Worm (Caenorhabditis elegans) whole organism, L3 larva: ENCODE data around the gene pges-2.

ENCODE experiments used
- R02D3.7 ChIP-seq: fragments of 150-350 bp; optimal IDR thresholded peaks from 2 replicates; lab custom pipeline; 2014; ENCODE audit warnings: missing biosample characterization, missing genetic modification characterization
- aly-2 ChIP-seq: fragments of 150-350 bp; optimal IDR thresholded peaks from 2 replicates; lab custom pipeline; 2014; ENCODE audit warnings: missing biosample characterization, missing genetic modification characterization
- ceh-16 ChIP-seq: sonication (generic microtip); optimal IDR thresholded peaks from 2 replicates; lab custom pipeline; 2017; ENCODE audit warnings: missing biosample characterization, missing genetic modification characterization
- ceh-28 ChIP-seq: fragments of 150-350 bp; optimal IDR thresholded peaks from 2 replicates; lab custom pipeline; 2014; ENCODE audit warnings: missing biosample characterization, missing genetic modification reagents, missing genetic modification characterization
- ceh-82 ChIP-seq: fragments of 150-350 bp; optimal IDR thresholded peaks from 2 replicates; lab custom pipeline; 2014; ENCODE audit warnings: missing biosample characterization, missing genetic modification characterization
- ceh-9 ChIP-seq: sonication (generic microtip); optimal IDR thresholded peaks from 2 replicates; lab custom pipeline; 2018; ENCODE audit warnings: missing biosample characterization, missing genetic modification characterization
- elt-1 ChIP-seq: fragments of 150-350 bp; optimal IDR thresholded peaks from 2 replicates; lab custom pipeline; 2014; ENCODE audit warnings: missing biosample characterization, missing genetic modification characterization
- elt-2 ChIP-seq: sonication (generic microtip); optimal IDR thresholded peaks from 2 replicates; lab custom pipeline; 2016; ENCODE audit warnings: missing genetic modification reagents, mild to moderate bottlenecking, missing genetic modification characterization, missing compliant biosample characterization
- fkh-10 ChIP-seq: sonication (generic microtip); optimal IDR thresholded peaks from 2 replicates; lab custom pipeline; 2017; ENCODE audit warnings: missing biosample characterization, missing genetic modification reagents, missing genetic modification characterization
- fkh-2 ChIP-seq: fragments of 150-350 bp; optimal IDR thresholded peaks from 2 replicates; lab custom pipeline; 2014; ENCODE audit warnings: missing biosample characterization, missing genetic modification reagents, missing genetic modification characterization
- jun-1 ChIP-seq: fragments of 150-350 bp; optimal IDR thresholded peaks from 2 replicates; lab custom pipeline; 2014; ENCODE audit warnings: missing biosample characterization, missing genetic modification reagents, missing genetic modification characterization
- lin-39 ChIP-seq: fragments of 150-350 bp; optimal IDR thresholded peaks from 2 replicates; lab custom pipeline; 2018; ENCODE audit warnings: missing biosample characterization, missing genetic modification reagents, missing genetic modification characterization
- lsy-12 ChIP-seq: sonication (generic microtip); optimal IDR thresholded peaks from 2 replicates; lab custom pipeline; 2016; ENCODE audit warnings: mild to moderate bottlenecking, missing genetic modification characterization, missing compliant biosample characterization
- mdl-1 ChIP-seq: fragments of 150-350 bp; optimal IDR thresholded peaks from 2 replicates; lab custom pipeline; 2014; ENCODE audit warnings: missing biosample characterization, missing genetic modification characterization
- mml-1 ChIP-seq: fragments of 150-350 bp; sonication (generic microtip); optimal IDR thresholded peaks from 3 replicates; lab custom pipeline; 2014; ENCODE audit warnings: missing biosample characterization, missing genetic modification characterization
- nfya-1 ChIP-seq: sonication (generic microtip); optimal IDR thresholded peaks from 2 replicates; lab custom pipeline; 2017; ENCODE audit warnings: missing genetic modification characterization, mild to moderate bottlenecking, missing compliant biosample characterization, antibody characterized with exemption, moderate library complexity; ENCODE audit not compliant: insufficient read depth
- nhr-12 ChIP-seq: fragments of 150-350 bp; optimal IDR thresholded peaks from 2 replicates; lab custom pipeline; 2014; ENCODE audit warnings: missing biosample characterization, missing genetic modification characterization
- nhr-23 ChIP-seq: fragments of 150-350 bp; optimal IDR thresholded peaks from 2 replicates; lab custom pipeline; 2014; ENCODE audit warnings: missing biosample characterization, missing genetic modification reagents, missing genetic modification characterization
- nhr-237 ChIP-seq: fragments of 150-350 bp; optimal IDR thresholded peaks from 2 replicates; lab custom pipeline; 2014; ENCODE audit warnings: missing biosample characterization, missing genetic modification characterization
- nhr-25 ChIP-seq: sonication (generic microtip); optimal IDR thresholded peaks from 2 replicates; lab custom pipeline; 2017; ENCODE audit warnings: missing biosample characterization, missing genetic modification characterization
- nhr-28 ChIP-seq: fragments of 150-350 bp; optimal IDR thresholded peaks from 2 replicates; lab custom pipeline; 2014; ENCODE audit warnings: missing biosample characterization, missing genetic modification characterization
- nhr-43 ChIP-seq: sonication (generic microtip); optimal IDR thresholded peaks from 2 replicates; lab custom pipeline; 2016; ENCODE audit warnings: mild to moderate bottlenecking, missing genetic modification characterization, missing compliant biosample characterization; ENCODE audit not compliant: poor library complexity, severe bottlenecking
- nhr-67 ChIP-seq: fragments of 150-350 bp; optimal IDR thresholded peaks from 2 replicates; lab custom pipeline; 2014; ENCODE audit warnings: missing biosample characterization, missing genetic modification characterization
- nhr-76 ChIP-seq: fragments of 150-350 bp; sonication (generic microtip); optimal IDR thresholded peaks from 5 replicates; lab custom pipeline; 2014; ENCODE audit warnings: missing biosample characterization, missing genetic modification characterization
- nhr-77 ChIP-seq: fragments of 150-350 bp; optimal IDR thresholded peaks from 2 replicates; lab custom pipeline; 2014; ENCODE audit warnings: missing biosample characterization, missing genetic modification characterization
- pha-4 ChIP-seq: fragments of 150-350 bp; optimal IDR thresholded peaks from 2 replicates; lab custom pipeline; 2014; ENCODE audit warnings: missing biosample characterization, missing genetic modification reagents, missing genetic modification characterization
- pqm-1 ChIP-seq: fragments of 150-350 bp; optimal IDR thresholded peaks from 2 replicates; lab custom pipeline; 2017; ENCODE audit warnings: missing biosample characterization, missing genetic modification characterization, inconsistent platforms
- sea-2 ChIP-seq: fragments of 150-350 bp; sonication (generic microtip); optimal IDR thresholded peaks from 4 replicates; lab custom pipeline; 2014; ENCODE audit warnings: missing biosample characterization, missing genetic modification reagents, missing genetic modification characterization
- skn-1 ChIP-seq: fragments of 150-350 bp; optimal IDR thresholded peaks from 2 replicates; lab custom pipeline; 2014; ENCODE audit warnings: missing biosample characterization, missing genetic modification characterization
- tbx-2 ChIP-seq: sonication (generic microtip); optimal IDR thresholded peaks from 2 replicates; lab custom pipeline; 2016; ENCODE audit warnings: mild to moderate bottlenecking, missing genetic modification characterization, missing compliant biosample characterization
- unc-39 ChIP-seq: sonication (generic microtip); optimal IDR thresholded peaks from 4 replicates; lab custom pipeline; 2017; ENCODE audit warnings: missing biosample characterization, missing genetic modification characterization
- unc-62 ChIP-seq: fragments of 150-350 bp; sonication (generic microtip); optimal IDR thresholded peaks from 4 replicates; lab custom pipeline; 2014; ENCODE audit warnings: missing biosample characterization, missing genetic modification reagents, missing genetic modification characterization
- ztf-11 ChIP-seq: fragments of 150-350 bp; optimal IDR thresholded peaks from 2 replicates; lab custom pipeline; 2014; ENCODE audit warnings: missing biosample characterization, missing genetic modification characterization
- ztf-4 ChIP-seq: fragments of 150-350 bp; optimal IDR thresholded peaks from 2 replicates; lab custom pipeline; 2014; ENCODE audit warnings: missing biosample characterization, missing genetic modification characterization

Gene pges-2

ce11 chrIV:10403193-10404058 is 35.8 kb upstream of the pges-2 start, which contains the start of gene gpa-7 (continued):
- no peak for TF ChIP-seq ztf-11 (tag; lab: Kevin White, UChicago)
- no peak for TF ChIP-seq ztf-4 (tag; lab: Kevin White, UChicago)
- no peak for TF ChIP-seq elt-1 (tag; lab: Kevin White, UChicago)
- no peak for TF ChIP-seq elt-2 (tag; lab: Kevin White, UChicago)
- TF ChIP-seq nhr-28 = no peak
- TF ChIP-seq ceh-82 = no peak
- TF ChIP-seq pha-4 = no peak
- no peak for TF ChIP-seq unc-39 (tag; lab: Kevin White, UChicago)
- TF ChIP-seq, all 47 proteins: peak for 10

- TF ChIP-seq lin-39 (tag; lab: Kevin White, UChicago) (no peak), mml-1 (tag; lab: Kevin White, UChicago) (no peak), nfya-1 (tag; lab: Kevin White, UChicago) (peak; percentile 10), R02D3.7 (tag; lab: Kevin White, UChicago) (no peak), ceh-82 (no peak), nhr-12 (no peak), nhr-43 (tag; lab: Kevin White, UChicago) (no peak), tbx-2 (tag; lab: Kevin White, UChicago) (no peak), fkh-10 (GFP tag; lab: Kevin White, UChicago) (peak; percentile 32), unc-62 (GFP tag; lab: Kevin White, UChicago) (no peak)
These were observed 30.7 kb upstream of the pges-2 start for ce11 chrIV:10398244-10398643.

- no peak for TF ChIP-seq lin-39 (tag; lab: Kevin White, UChicago)
- peak; percentile 67 for TF ChIP-seq fkh-10 (GFP tag; lab: Kevin White, UChicago)
These were observed 29.2 kb upstream of the pges-2 start for ce11 chrIV:10396827-10397226.

ce11 chrIV:10394858-10395257 is 27.3 kb upstream of the pges-2 start, which contains the start of gene R10H10.4:
R10H10.4 (minus strand) TSS chrIV:10394958.
- no peak for TF ChIP-seq nhr-76
- TF ChIP-seq sea-2 (GFP tag; lab: Kevin White, UChicago) = no peak
- no peak for TF ChIP-seq pha-4
- no peak for TF ChIP-seq nhr-237 (tag; lab: Kevin White, UChicago)
- TF ChIP-seq nhr-77 (tag; lab: Kevin White, UChicago) = no peak
- TF ChIP-seq tbx-2 (tag; lab: Kevin White, UChicago) = no peak
- no peak for TF ChIP-seq mdl-1 (tag; lab: Kevin White, UChicago)
- no peak for TF ChIP-seq unc-39 (tag; lab: Kevin White, UChicago)
- TF ChIP-seq ceh-9 = no peak
- no peak for TF ChIP-seq lsy-12 (tag; lab: Kevin White, UChicago)
- TF ChIP-seq nhr-25 (tag; lab: Kevin White, UChicago) = no peak
- TF ChIP-seq elt-2 (tag; lab: Kevin White, UChicago) = no peak
- no peak for TF ChIP-seq jun-1
- TF ChIP-seq unc-62 (GFP tag; lab: Kevin White, UChicago) = no peak
- no peak for TF ChIP-seq fkh-10 (GFP tag; lab: Kevin White, UChicago)
- no peak for TF ChIP-seq ceh-28 (tag; lab: Kevin White, UChicago)
- no peak for TF ChIP-seq elt-1 (tag; lab: Kevin White, UChicago)

DNA sequence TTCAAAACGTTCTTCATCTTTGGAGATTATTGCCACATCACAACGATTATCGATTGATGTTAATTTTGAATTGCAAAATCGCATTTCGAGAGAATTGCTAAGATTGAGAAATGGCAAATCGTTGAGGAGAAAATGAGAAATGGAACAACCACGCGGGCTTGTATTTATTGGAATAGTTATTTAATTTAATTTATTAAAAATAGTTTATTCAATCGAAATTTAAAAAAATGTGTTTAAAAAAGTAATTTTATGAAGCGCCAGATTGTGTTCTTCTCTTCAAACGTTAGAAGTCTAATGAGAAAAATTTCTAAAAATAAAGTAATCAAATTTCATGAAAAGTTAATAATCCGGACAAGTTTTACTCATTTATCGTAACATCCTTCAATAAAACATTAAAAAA is 24.2 kb upstream of the pges-2 start, which contains the start of gene spe-26:
Gene spe-26 (minus strand): TSS at position 101 of the 400 bp plus-strand sequence.
- TF ChIP-seq elt-1 (tag; lab: Kevin White, UChicago) (no peak), mdl-1 (tag; lab: Kevin White, UChicago) (no peak), nhr-43 (tag; lab: Kevin White, UChicago) (no peak), jun-1 (no peak), aly-2 (no peak), mml-1 (tag; lab: Kevin White, UChicago) (no peak), tbx-2 (tag; lab: Kevin White, UChicago) (no peak), ceh-16 (no peak), nhr-76 (no peak), pqm-1 (tag; lab: Kevin White, UChicago) (no peak), unc-62 (GFP tag; lab: Kevin White, UChicago) (no peak), fkh-2 (tag; lab: Kevin White, UChicago) (no peak), nhr-25 (tag; lab: Kevin White, UChicago) (no peak), lin-39 (tag; lab: Kevin White, UChicago) (no peak), skn-1 (tag; lab: Kevin White, UChicago) (no peak), ceh-82 (no peak), nhr-23 (no peak), nhr-67 (tag; lab: Kevin White, UChicago) (no peak)
- TF ChIP-seq, all 47 proteins: peak for 0
